Fruit fly (Drosophila melanogaster) Kc167 (cell line): ENCODE data around the gene ICA69.

Experiments used
- Myc ChIP-seq: fragments of >200 bp; optimal IDR thresholded peaks from 2 replicates; lab custom pipeline; 2017; ENCODE audit warnings: missing external identifiers
- Sin3A ChIP-seq: fragments of >200 bp; optimal IDR thresholded peaks from 2 replicates; lab custom pipeline; 2018; ENCODE audit warnings: missing external identifiers
- h ChIP-seq: fragments of >200 bp; optimal IDR thresholded peaks from 3 replicates; lab custom pipeline; 2018; ENCODE audit warnings: missing external identifiers
- insv ChIP-seq: fragments of >200 bp; optimal IDR thresholded peaks from 3 replicates; lab custom pipeline; 2018; ENCODE audit warnings: missing external identifiers
- psq ChIP-seq: fragments of >200 bp; optimal IDR thresholded peaks from 2 replicates; lab custom pipeline; 2017; ENCODE audit warnings: missing external identifiers
- ttk ChIP-seq: sonication (Bioruptor generic); optimal IDR thresholded peaks from 2 replicates; lab custom pipeline; 2017; ENCODE audit warnings: missing external identifiers

Gene ICA69

dm6 chr3L:21131427-21131826 lies at the start of gene ICA69:
ICA69 (plus strand) TSS chr3L:21131446.
- TF ChIP-seq Sin3A (lab: Kevin White, UChicago) (no peak), ttk (lab: Kevin White, UChicago) (no peak), psq (no peak), insv (lab: Kevin White, UChicago) (no peak)

dm6 chr3L:21088889-21089288 lies 42.4 kb upstream of the ICA69 start, which contains the start of gene CG33285:
CG33285 (minus strand) TSS chr3L:21088989.
- TF ChIP-seq psq (no peak), insv (lab: Kevin White, UChicago) (no peak), ttk (lab: Kevin White, UChicago) (no peak), Myc (no peak), Sin3A (lab: Kevin White, UChicago) (no peak), h (lab: Kevin White, UChicago) (no peak)

dm6 chr3L:21090245-21090644 lies 41.0 kb upstream of the ICA69 start:
- no peak for TF ChIP-seq insv (lab: Kevin White, UChicago)
- no peak for TF ChIP-seq ttk (lab: Kevin White, UChicago)
- no peak for TF ChIP-seq Sin3A (lab: Kevin White, UChicago)

dm6 chr3L:21097386-21097785 lies 33.9 kb upstream of the ICA69 start:
- TF ChIP-seq Myc (no peak), ttk (lab: Kevin White, UChicago) (no peak), psq (no peak)

dm6 chr3L:21098602-21099001 lies 32.6 kb upstream of the ICA69 start:
- TF ChIP-seq psq = no peak
- no peak for TF ChIP-seq Sin3A (lab: Kevin White, UChicago)
- no peak for TF ChIP-seq h (lab: Kevin White, UChicago)
- no peak for TF ChIP-seq ttk (lab: Kevin White, UChicago)
- no peak for TF ChIP-seq insv (lab: Kevin White, UChicago)
- TF ChIP-seq Myc = no peak

dm6 chr3L:21099019-21099447 lies 32.2 kb upstream of the ICA69 start:
- TF ChIP-seq insv (lab: Kevin White, UChicago) = no peak
- TF ChIP-seq h (lab: Kevin White, UChicago) = no peak
- no peak for TF ChIP-seq Sin3A (lab: Kevin White, UChicago)
- no peak for TF ChIP-seq ttk (lab: Kevin White, UChicago)
- no peak for TF ChIP-seq psq
- TF ChIP-seq Myc = no peak

dm6 chr3L:21099908-21100307 lies 31.3 kb upstream of the ICA69 start:
- TF ChIP-seq insv (lab: Kevin White, UChicago) (no peak), psq (no peak), Sin3A (lab: Kevin White, UChicago) (no peak), ttk (lab: Kevin White, UChicago) (no peak), h (lab: Kevin White, UChicago) (no peak), Myc (no peak)

- no peak for TF ChIP-seq h (lab: Kevin White, UChicago)
- TF ChIP-seq insv (lab: Kevin White, UChicago) = no peak
- no peak for TF ChIP-seq Sin3A (lab: Kevin White, UChicago)
- TF ChIP-seq ttk (lab: Kevin White, UChicago) = no peak
- TF ChIP-seq Myc = no peak
- TF ChIP-seq psq = no peak
These were observed 30.8 kb upstream of the ICA69 start for dm6 chr3L:21100429-21100828.

- TF ChIP-seq psq (no peak), Myc (no peak), Sin3A (lab: Kevin White, UChicago) (no peak)
These were observed 29.9 kb upstream of the ICA69 start for dm6 chr3L:21101316-21101715.

dm6 chr3L:21104338-21105018 lies 26.8 kb upstream of the ICA69 start:
- TF ChIP-seq insv (lab: Kevin White, UChicago) = no peak
- TF ChIP-seq h (lab: Kevin White, UChicago) = no peak
- TF ChIP-seq Myc = no peak
- no peak for TF ChIP-seq Sin3A (lab: Kevin White, UChicago)
- no peak for TF ChIP-seq ttk (lab: Kevin White, UChicago)
- TF ChIP-seq psq = no peak

- no peak for TF ChIP-seq h (lab: Kevin White, UChicago)
- no peak for TF ChIP-seq psq
- TF ChIP-seq Myc = no peak
- no peak for TF ChIP-seq insv (lab: Kevin White, UChicago)
- no peak for TF ChIP-seq ttk (lab: Kevin White, UChicago)
- TF ChIP-seq Sin3A (lab: Kevin White, UChicago) = no peak
These were observed 24.4 kb upstream of the ICA69 start for dm6 chr3L:21106883-21107282.

- TF ChIP-seq Myc (no peak), insv (lab: Kevin White, UChicago) (no peak), h (lab: Kevin White, UChicago) (no peak), psq (no peak), Sin3A (lab: Kevin White, UChicago) (no peak), ttk (lab: Kevin White, UChicago) (no peak)
These were observed 22.8 kb upstream of the ICA69 start for dm6 chr3L:21108454-21108853.

- TF ChIP-seq Myc (no peak), ttk (lab: Kevin White, UChicago) (no peak), Sin3A (lab: Kevin White, UChicago) (no peak), h (lab: Kevin White, UChicago) (no peak), psq (no peak)
These were observed 18.2 kb upstream of the ICA69 start for dm6 chr3L:21113061-21113460.
